Worm (Caenorhabditis elegans): ENCODE results near the gene F31E3.2.

DNA sequence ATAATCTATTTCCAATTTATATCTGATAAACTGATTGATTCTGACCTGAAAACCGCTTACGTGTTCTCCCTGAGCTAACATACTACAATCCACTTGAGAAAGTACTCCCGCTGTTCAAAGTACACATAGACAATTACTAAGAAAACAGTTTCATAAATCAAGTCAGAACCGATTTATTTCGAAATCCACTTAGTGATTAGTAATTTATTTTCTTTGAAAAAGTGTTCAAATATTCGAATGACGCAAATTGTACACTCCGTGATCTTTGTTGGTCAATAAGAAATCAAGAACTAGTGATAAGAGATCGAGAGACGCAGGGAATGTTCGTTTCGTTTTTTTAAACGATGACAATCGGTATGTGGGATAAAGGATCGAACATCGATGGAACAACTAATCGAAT lies 18.7 kb downstream of the F31E3.2 start:
- TF ChIP-seq unc-62 (GFP tag; optimal IDR thresholded peaks at IDR 0.05) (no peak), lsy-2 (tag; optimal IDR thresholded peaks at IDR 0.05) (no peak)

All from whole organism, mixed stage, embryonic.